Fruit fly (Drosophila melanogaster) whole organism, embryonic: ENCODE measurements around the gene CG10508.

Source experiments
- B-H2 ChIP-seq: fragments of 200-800 bp; sonication (Bioruptor generic); optimal IDR thresholded peaks from 2 replicates; lab custom pipeline; 2018; ENCODE audit warnings: missing biosample characterization, mild to moderate bottlenecking, missing genetic modification characterization
- CG10431 ChIP-seq: fragments of 200-800 bp; sonication (Bioruptor generic); optimal IDR thresholded peaks from 3 replicates; lab custom pipeline; 2018; ENCODE audit warnings: missing biosample characterization, mild to moderate bottlenecking, missing genetic modification characterization
- CG11398 ChIP-seq: fragments of 200-800 bp; sonication (Bioruptor generic); optimal IDR thresholded peaks from 2 replicates; lab custom pipeline; 2016; ENCODE audit warnings: missing biosample characterization, missing genetic modification characterization
- CG12299 ChIP-seq: fragments of 200-800 bp; sonication (Bioruptor generic); optimal IDR thresholded peaks from 2 replicates; lab custom pipeline; 2018; ENCODE audit warnings: missing biosample characterization, mild to moderate bottlenecking, missing genetic modification characterization
- CG12769 ChIP-seq: fragments of 200-800 bp; sonication (Bioruptor generic); optimal IDR thresholded peaks from 2 replicates; lab custom pipeline; 2019; ENCODE audit warnings: missing biosample characterization, mild to moderate bottlenecking, missing genetic modification characterization, moderate library complexity
- CG13424 ChIP-seq: fragments of 200-800 bp; sonication (Bioruptor generic); optimal IDR thresholded peaks from 2 replicates; lab custom pipeline; 2019; ENCODE audit warnings: missing biosample characterization, mild to moderate bottlenecking, missing genetic modification characterization, moderate library complexity
- CG1647 ChIP-seq: fragments of 200-800 bp; sonication (Bioruptor generic); optimal IDR thresholded peaks from 3 replicates; lab custom pipeline; 2016; ENCODE audit warnings: missing biosample characterization, missing genetic modification characterization
- CG17328 ChIP-seq: fragments of 200-800 bp; sonication (Bioruptor generic); IDR thresholded peaks from 2 replicates; pipeline ENCODE4 v1.3.6; 2022; ENCODE audit warnings: missing biosample characterization, missing genetic modification characterization
- CG1792 ChIP-seq: fragments of 200-800 bp; sonication (Bioruptor generic); optimal IDR thresholded peaks from 2 replicates; lab custom pipeline; 2016; ENCODE audit warnings: missing biosample characterization, missing genetic modification characterization
- CG1832 ChIP-seq: fragments of 200-800 bp; sonication (Bioruptor generic); optimal IDR thresholded peaks from 2 replicates; lab custom pipeline; 2017; ENCODE audit warnings: missing biosample characterization, mild to moderate bottlenecking, missing genetic modification characterization, inconsistent platforms
- CG18599 ChIP-seq: fragments of 200-800 bp; sonication (Bioruptor generic); optimal IDR thresholded peaks from 3 replicates; lab custom pipeline; 2017; ENCODE audit warnings: missing biosample characterization, missing genetic modification characterization, mild to moderate bottlenecking, moderate library complexity, missing genetic modification reagents
- CG3065 ChIP-seq: fragments of 200-800 bp; sonication (Bioruptor generic); optimal IDR thresholded peaks from 2 replicates; lab custom pipeline; 2016; ENCODE audit warnings: missing biosample characterization, missing genetic modification characterization
- CG31224 ChIP-seq: fragments of 200-800 bp; sonication (Bioruptor generic); IDR thresholded peaks from 2 replicates; pipeline ENCODE4 v1.3.6; 2022; ENCODE audit warnings: missing biosample characterization, missing genetic modification characterization
- CG31365 ChIP-seq: fragments of 200-800 bp; sonication (Bioruptor generic); optimal IDR thresholded peaks from 2 replicates; lab custom pipeline; 2018; ENCODE audit warnings: missing biosample characterization, mild to moderate bottlenecking, missing genetic modification characterization
- CG34224 ChIP-seq: fragments of 200-800 bp; sonication (Bioruptor generic); IDR thresholded peaks from 3 replicates; pipeline ENCODE4 v1.3.6; 2022; ENCODE audit warnings: missing biosample characterization, missing genetic modification characterization; ENCODE audit not compliant: partially characterized antibody
- CG34422 ChIP-seq: fragments of 200-800 bp; sonication (Bioruptor generic); IDR thresholded peaks from 3 replicates; pipeline ENCODE4 v1.3.6; 2022; ENCODE audit warnings: missing biosample characterization, missing genetic modification characterization
- CG4424 ChIP-seq: fragments of 200-800 bp; sonication (Bioruptor generic); optimal IDR thresholded peaks from 3 replicates; lab custom pipeline; 2016; ENCODE audit warnings: missing biosample characterization, missing genetic modification characterization
- CG4854 ChIP-seq: fragments of 200-800 bp; sonication (Bioruptor generic); optimal IDR thresholded peaks from 2 replicates; lab custom pipeline; 2016; ENCODE audit warnings: missing biosample characterization, missing genetic modification characterization, inconsistent platforms
- CG5180 ChIP-seq: fragments of 200-800 bp; sonication (Bioruptor generic); optimal IDR thresholded peaks from 3 replicates; lab custom pipeline; 2017; ENCODE audit warnings: missing biosample characterization, missing genetic modification characterization, mild to moderate bottlenecking, moderate library complexity, missing genetic modification reagents
- CG6791 ChIP-seq: fragments of 200-800 bp; sonication (Bioruptor generic); IDR thresholded peaks from 3 replicates; pipeline ENCODE4 v1.3.6; 2022; ENCODE audit warnings: missing biosample characterization, missing genetic modification characterization; ENCODE audit not compliant: partially characterized antibody
- CG7271 ChIP-seq: fragments of 200-800 bp; sonication (Bioruptor generic); optimal IDR thresholded peaks from 2 replicates; lab custom pipeline; 2018; ENCODE audit warnings: missing biosample characterization, mild to moderate bottlenecking, missing genetic modification characterization, moderate library complexity
- CG7357 ChIP-seq: fragments of 200-800 bp; sonication (Bioruptor generic); IDR thresholded peaks from 3 replicates; pipeline ENCODE4 v1.3.6; 2022; ENCODE audit warnings: missing biosample characterization, missing genetic modification characterization
- CG7987 ChIP-seq: fragments of 200-800 bp; sonication (Bioruptor generic); optimal IDR thresholded peaks from 2 replicates; lab custom pipeline; 2018; ENCODE audit warnings: missing biosample characterization, mild to moderate bottlenecking, missing genetic modification characterization, moderate library complexity
- CG9437 ChIP-seq: fragments of 200-800 bp; sonication (Bioruptor generic); optimal IDR thresholded peaks from 2 replicates; lab custom pipeline; 2018; ENCODE audit warnings: missing biosample characterization, mild to moderate bottlenecking, missing genetic modification characterization
- Camta ChIP-seq: fragments of 200-800 bp; sonication (Bioruptor generic); optimal IDR thresholded peaks from 2 replicates; lab custom pipeline; 2016; ENCODE audit warnings: missing biosample characterization, missing genetic modification characterization
- Dad ChIP-seq: fragments of 200-800 bp; sonication (Bioruptor generic); optimal IDR thresholded peaks from 3 replicates; lab custom pipeline; 2016; ENCODE audit warnings: missing biosample characterization, missing genetic modification characterization
- Dfd ChIP-seq, 2 experiments: fragments of >200 bp; optimal IDR thresholded peaks; 2 replicates each; lab custom pipeline; 2017; ENCODE audit warnings: missing biosample characterization in 2 of 2, missing genetic modification characterization in 2 of 2
- Dref ChIP-seq: fragments of 200-800 bp; sonication (Bioruptor generic); IDR thresholded peaks from 2 replicates; pipeline ENCODE4 v1.3.6; 2022; ENCODE audit warnings: missing biosample characterization, missing genetic modification characterization
- E2f1 ChIP-seq: fragments of 200-800 bp; sonication (Bioruptor generic); IDR thresholded peaks from 2 replicates; pipeline ENCODE4 v1.3.6; 2022; ENCODE audit warnings: missing biosample characterization, missing genetic modification characterization
- H15 ChIP-seq: fragments of 200-800 bp; sonication (Bioruptor generic); IDR thresholded peaks from 3 replicates; pipeline ENCODE4 v1.3.6; 2022; ENCODE audit warnings: missing biosample characterization, missing genetic modification characterization
- Hey ChIP-seq: fragments of 200-800 bp; sonication (Bioruptor generic); optimal IDR thresholded peaks from 3 replicates; lab custom pipeline; 2018; ENCODE audit warnings: missing biosample characterization, mild to moderate bottlenecking, missing genetic modification characterization
- Lpt ChIP-seq: fragments of >200 bp; optimal IDR thresholded peaks from 2 replicates; lab custom pipeline; 2018; ENCODE audit warnings: missing biosample characterization, missing genetic modification characterization
- Mad ChIP-seq: fragments of 200-800 bp; sonication (Bioruptor generic); optimal IDR thresholded peaks from 2 replicates; lab custom pipeline; 2016; ENCODE audit warnings: missing biosample characterization, missing genetic modification characterization
- NFAT ChIP-seq: fragments of 200-800 bp; sonication (Bioruptor generic); IDR thresholded peaks from 2 replicates; pipeline ENCODE4 v1.3.6; 2022; ENCODE audit warnings: missing biosample characterization, missing genetic modification characterization
- Spps ChIP-seq: fragments of 200-800 bp; sonication (Bioruptor generic); optimal IDR thresholded peaks from 2 replicates; lab custom pipeline; 2018; ENCODE audit warnings: missing biosample characterization, mild to moderate bottlenecking, missing genetic modification characterization
- Xbp1 ChIP-seq: fragments of 200-800 bp; sonication (Bioruptor generic); optimal IDR thresholded peaks from 3 replicates; lab custom pipeline; 2016; ENCODE audit warnings: missing biosample characterization, mild to moderate bottlenecking, missing genetic modification characterization
- ac ChIP-seq: fragments of 200-800 bp; sonication (Bioruptor generic); optimal IDR thresholded peaks from 3 replicates; lab custom pipeline; 2017; ENCODE audit warnings: missing biosample characterization, mild to moderate bottlenecking, missing genetic modification characterization
- cato ChIP-seq: fragments of 200-800 bp; sonication (Bioruptor generic); optimal IDR thresholded peaks from 2 replicates; lab custom pipeline; 2016; ENCODE audit warnings: missing biosample characterization, missing genetic modification characterization, borderline replicate concordance
- grn ChIP-seq: fragments of 200-800 bp; sonication (Bioruptor generic); optimal IDR thresholded peaks from 3 replicates; lab custom pipeline; 2017; ENCODE audit warnings: missing biosample characterization, missing genetic modification characterization
- hth ChIP-seq: fragments of >200 bp; optimal IDR thresholded peaks from 2 replicates; lab custom pipeline; 2017; ENCODE audit warnings: inconsistent platforms
- prd ChIP-seq, 3 experiments: fragments of >200 bp in 2 of 3; fragments of 200-800 bp in 1 of 3; sonication (Bioruptor generic) in 1 of 3; optimal IDR thresholded peaks in 2 of 3; IDR thresholded peaks in 1 of 3; 2 replicates in 2 of 3; 3 replicates in 1 of 3; pipeline versions ENCODE4 v1.3.6 to Lab custom; 2017 to 2022; ENCODE audit warnings: missing biosample characterization in 1 of 3, missing genetic modification characterization in 1 of 3
- row ChIP-seq: fragments of 200-800 bp; sonication (Bioruptor generic); IDR thresholded peaks from 3 replicates; pipeline ENCODE4 v1.3.6; 2022; ENCODE audit warnings: missing biosample characterization, missing genetic modification characterization
- scrt ChIP-seq: fragments of 200-800 bp; sonication (Bioruptor generic); optimal IDR thresholded peaks from 2 replicates; lab custom pipeline; 2018; ENCODE audit warnings: missing biosample characterization, mild to moderate bottlenecking, missing genetic modification characterization, moderate library complexity
- sd ChIP-seq: fragments of 200-800 bp; sonication (Bioruptor generic); optimal IDR thresholded peaks from 3 replicates; lab custom pipeline; 2018; ENCODE audit warnings: missing biosample characterization, mild to moderate bottlenecking, missing genetic modification characterization, moderate library complexity
- trem ChIP-seq: fragments of 200-800 bp; optimal IDR thresholded peaks from 3 replicates; lab custom pipeline; 2019; ENCODE audit warnings: missing biosample characterization, mild to moderate bottlenecking, missing genetic modification characterization, moderate library complexity
- tup ChIP-seq: fragments of 200-800 bp; sonication (Bioruptor generic); optimal IDR thresholded peaks from 2 replicates; lab custom pipeline; 2016; ENCODE audit warnings: missing biosample characterization, mild to moderate bottlenecking, missing genetic modification characterization, moderate library complexity
- unc-4 ChIP-seq: fragments of 200-800 bp; sonication (Bioruptor generic); IDR thresholded peaks from 2 replicates; pipeline ENCODE4 v1.3.6; 2022; ENCODE audit warnings: missing biosample characterization, missing genetic modification characterization; ENCODE audit not compliant: partially characterized antibody
- unpg ChIP-seq: fragments of 200-800 bp; sonication (Bioruptor generic); optimal IDR thresholded peaks from 3 replicates; lab custom pipeline; 2018; ENCODE audit warnings: missing biosample characterization, mild to moderate bottlenecking, missing genetic modification characterization, moderate library complexity
- wdn ChIP-seq: fragments of 200-800 bp; sonication (Bioruptor generic); IDR thresholded peaks from 2 replicates; pipeline ENCODE4 v1.3.6; 2022; ENCODE audit warnings: missing biosample characterization, missing genetic modification characterization
- zen2 ChIP-seq: fragments of 200-800 bp; sonication (Bioruptor generic); IDR thresholded peaks from 3 replicates; pipeline ENCODE4 v1.3.6; 2022; ENCODE audit warnings: missing biosample characterization, missing genetic modification characterization; ENCODE audit not compliant: partially characterized antibody

Gene CG10508

DNA sequence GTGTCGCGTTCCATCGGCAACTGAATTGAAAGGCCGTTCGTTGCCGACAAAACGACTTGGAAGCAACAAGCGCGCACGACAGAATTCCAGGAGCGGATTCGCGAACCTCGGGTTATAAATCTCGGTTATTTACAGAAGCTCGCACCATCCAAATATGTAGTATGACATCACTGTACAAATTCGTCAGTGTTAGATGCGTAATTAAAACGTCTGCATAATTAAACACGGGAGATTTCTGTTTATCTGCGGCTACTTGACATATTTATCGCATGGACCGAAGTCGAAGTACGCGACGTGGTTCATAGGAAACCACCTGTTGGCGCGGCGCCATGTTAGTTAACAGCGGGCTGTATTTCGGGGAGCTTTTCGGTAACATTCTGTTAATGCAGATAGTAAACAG lies 38.1 kb upstream of the CG10508 start, which contains the start of gene Ac78C (continued):
- TF ChIP-seq Camta (peak; percentile 78), CG1647 (peak; percentile 83), sd (peak; percentile 80), E2f1 (GFP tag; lab: Robert Waterston, UW) (peak; percentile 79), Dad (GFP tag; lab: Kevin White, UChicago) (peak; percentile 91), ac (GFP tag; lab: Kevin White, UChicago) (no peak), CG7357 (peak; percentile 70; the same call in 1 of the 3 replicates), grn (GFP tag; lab: Kevin White, UChicago) (peak; percentile 6), CG6791 (GFP tag; lab: Robert Waterston, UW) (no peak; the same call in 2 of the 3 replicates), CG34224 (GFP tag; lab: Robert Waterston, UW) (peak; percentile 24; the same call in 1 of the 3 replicates), B-H2 (GFP tag; lab: Kevin White, UChicago) (peak; percentile 96), Dfd (GFP tag; optimal IDR thresholded peaks at IDR 0.05; lab: Kevin White, UChicago) (no peak), cato (GFP tag; lab: Kevin White, UChicago) (peak; percentile 42), wdn (GFP tag; lab: Robert Waterston, UW) (peak; percentile 90), NFAT (GFP tag; lab: Robert Waterston, UW) (peak; percentile 95), scrt (peak; percentile 100), row (GFP tag; lab: Robert Waterston, UW) (peak; percentile 86), H15 (GFP tag; lab: Robert Waterston, UW) (peak; percentile 78), CG31365 (peak; percentile 85), CG11398 (GFP tag; lab: Kevin White, UChicago) (peak; percentile 58), Spps (tag; lab: Kevin White, UChicago) (no peak), CG9437 (GFP tag; lab: Kevin White, UChicago) (no peak), CG7271 (tag; lab: Kevin White, UChicago) (peak; percentile 37), unc-4 (GFP tag; lab: Robert Waterston, UW) (no peak), zen2 (GFP tag; lab: Robert Waterston, UW) (no peak), CG1832 (no peak), trem (no peak), CG10431 (no peak), CG7987 (peak; percentile 85), tup (GFP tag; lab: Kevin White, UChicago) (peak; percentile 64), CG13424 (tag; lab: Kevin White, UChicago) (peak; percentile 87), Hey (tag; lab: Kevin White, UChicago) (peak; percentile 82), CG5180 (peak; percentile 93), unpg (GFP tag; lab: Kevin White, UChicago) (peak; percentile 89), CG12299 (tag; lab: Kevin White, UChicago) (peak; percentile 87), Xbp1 (GFP tag; lab: Kevin White, UChicago) (peak; percentile 91), CG18599 (GFP tag; lab: Kevin White, UChicago) (peak; percentile 96), CG3065 (GFP tag; lab: Kevin White, UChicago) (peak; percentile 58), Dref (GFP tag; lab: Robert Waterston, UW) (peak; percentile 32), Lpt (GFP tag; lab: Kevin White, UChicago) (no peak), CG1792 (peak; percentile 67), CG17328 (peak; percentile 72), CG4424 (GFP tag; lab: Kevin White, UChicago) (peak; percentile 66), prd (optimal IDR thresholded peaks at IDR 0.05; lab: Kevin White, UChicago) (no peak), prd (GFP tag; IDR thresholded peaks at IDR 0.05; lab: Robert Waterston, UW) (peak; percentile 81), CG12769 (peak; percentile 97), CG4854 (peak; percentile 80), CG34422 (GFP tag; lab: Robert Waterston, UW) (peak; percentile 89), CG31224 (GFP tag; lab: Robert Waterston, UW) (peak; percentile 65), Mad (GFP tag; lab: Kevin White, UChicago) (peak; percentile 79), hth (lab: Kevin White, UChicago) (no peak)
